Fruit fly (Drosophila melanogaster): ENCODE measurements around the gene Samuel.

Gene Samuel

DNA sequence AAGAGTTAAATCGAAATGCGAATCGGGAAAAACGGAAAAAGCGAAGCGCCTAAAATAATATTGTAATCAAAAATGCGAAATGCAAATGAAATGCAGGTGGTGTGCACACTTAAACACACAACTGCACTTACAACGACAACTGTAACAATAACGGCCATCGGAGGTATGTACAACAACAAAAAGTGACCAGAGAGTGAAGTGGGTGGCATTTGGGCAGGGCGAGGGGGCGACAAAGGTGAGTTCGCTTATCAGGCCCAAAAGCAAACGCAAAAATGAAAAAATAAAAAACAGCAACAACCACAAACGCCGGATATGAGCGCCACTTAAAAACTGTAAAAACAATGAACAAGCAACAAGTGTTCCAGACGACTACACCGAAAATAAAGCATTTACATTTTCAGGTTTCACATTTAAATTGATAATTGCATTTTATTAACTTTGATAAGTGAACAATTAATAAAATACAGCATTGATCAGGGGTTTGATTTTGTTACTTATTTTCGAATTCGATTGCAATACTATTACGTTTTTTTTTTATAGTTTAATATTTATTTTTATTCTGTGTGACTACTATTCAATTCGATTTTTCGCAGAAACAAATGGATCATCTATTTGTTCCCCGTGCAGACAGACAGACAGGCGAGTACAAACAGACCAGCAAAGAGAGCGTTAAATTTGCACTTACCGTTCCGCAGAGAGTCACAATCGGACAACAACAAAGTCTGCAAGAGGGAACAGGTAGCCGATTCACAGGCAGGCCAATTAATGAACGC lies 1.5 kb downstream of the Samuel start (continued):
- TF ChIP-seq Fer3 (tag; optimal IDR thresholded peaks at IDR 0.05) (peak; percentile 54), Ets97D (GFP tag; optimal IDR thresholded peaks at IDR 0.05) (no peak), CG11695 (GFP tag; IDR thresholded peaks at IDR 0.05) (peak; percentile 53; the same call in 1 of the 3 replicates), CG3281 (GFP tag; optimal IDR thresholded peaks at IDR 0.05) (peak; percentile 61), Dek (tag; optimal IDR thresholded peaks at IDR 0.05) (peak; percentile 50), Blimp-1 (GFP tag; optimal IDR thresholded peaks at IDR 0.05) (no peak), Rx (GFP tag; IDR thresholded peaks at IDR 0.05) (no peak), Hr3 (GFP tag; optimal IDR thresholded peaks at IDR 0.05) (no peak), Elba2 (GFP tag; optimal IDR thresholded peaks at IDR 0.05) (no peak), CG9727 (GFP tag; optimal IDR thresholded peaks at IDR 0.05) (peak; percentile 12), CG14965 (GFP tag; optimal IDR thresholded peaks at IDR 0.05; ENCODE audit: borderline replicate concordance) (no peak), psq (GFP tag; optimal IDR thresholded peaks at IDR 0.05) (no peak), CG5245 (GFP tag; optimal IDR thresholded peaks at IDR 0.05) (no peak), lilli (GFP tag; optimal IDR thresholded peaks at IDR 0.05) (peak; percentile 49), pros (GFP tag; optimal IDR thresholded peaks at IDR 0.05) (no peak), trem (tag; optimal IDR thresholded peaks at IDR 0.05) (no peak), CoRest (tag; optimal IDR thresholded peaks at IDR 0.05) (peak; percentile 58), CG1792 (GFP tag; optimal IDR thresholded peaks at IDR 0.05) (no peak), Dip3 (GFP tag; optimal IDR thresholded peaks at IDR 0.05) (no peak), Vsx1 (GFP tag; optimal IDR thresholded peaks at IDR 0.05) (peak; percentile 14), CG2712 (tag; optimal IDR thresholded peaks at IDR 0.05) (peak; percentile 25), CG30020 (tag; optimal IDR thresholded peaks at IDR 0.05) (no peak), HHEX (GFP tag; optimal IDR thresholded peaks at IDR 0.05) (peak; percentile 54), CG14441 (GFP tag; IDR thresholded peaks at IDR 0.05) (no peak), Oaz (GFP tag; IDR thresholded peaks at IDR 0.05) (no peak), unpg (GFP tag; optimal IDR thresholded peaks at IDR 0.05) (peak; percentile 33), Aef1 (GFP tag; IDR thresholded peaks at IDR 0.05) (peak; percentile 45; the same call in 2 of the 3 replicates), corto (GFP tag; optimal IDR thresholded peaks at IDR 0.05) (peak; percentile 10), al (GFP tag; IDR thresholded peaks at IDR 0.05) (peak; percentile 17; the same call in 1 of the 2 replicates), pan (optimal IDR thresholded peaks at IDR 0.05) (no peak), pan (GFP tag; optimal IDR thresholded peaks at IDR 0.05 in 1 of 2, IDR thresholded peaks at IDR 0.05 in 1 of 2) (peak in 1 of 2 experiments; percentile 48), sug (tag; optimal IDR thresholded peaks at IDR 0.05) (peak; percentile 18), CG30403 (GFP tag; optimal IDR thresholded peaks at IDR 0.05) (peak; percentile 42), peb (GFP tag; IDR thresholded peaks at IDR 0.05) (no peak), Fer2 (tag; optimal IDR thresholded peaks at IDR 0.05) (no peak), CG3995 (GFP tag; optimal IDR thresholded peaks at IDR 0.05) (peak; percentile 2), lbe (GFP tag; optimal IDR thresholded peaks at IDR 0.05) (peak; percentile 8), gsb (GFP tag; IDR thresholded peaks at IDR 0.05) (peak; percentile 49; the same call in 1 of the 2 replicates), dan (GFP tag; IDR thresholded peaks at IDR 0.05) (no peak), CG9932 (GFP tag; IDR thresholded peaks at IDR 0.05) (peak; percentile 66), gsb-n (tag; optimal IDR thresholded peaks at IDR 0.05) (no peak), slbo (GFP tag; IDR thresholded peaks at IDR 0.05) (peak; percentile 76), hkb (optimal IDR thresholded peaks at IDR 0.05) (no peak), hkb (GFP tag; IDR thresholded peaks at IDR 0.05) (no peak), CG34224 (GFP tag; IDR thresholded peaks at IDR 0.05; ENCODE audit: partially characterized antibody) (no peak), Hand (GFP tag; optimal IDR thresholded peaks at IDR 0.05) (peak; percentile 43), lab (GFP tag; optimal IDR thresholded peaks at IDR 0.05) (peak; percentile 65), Hr51 (GFP tag; optimal IDR thresholded peaks at IDR 0.05) (peak in 1 of 2 experiments; percentile 38), ash1 (GFP tag; optimal IDR thresholded peaks at IDR 0.05) (no peak)

Measured in whole organism, embryonic.